Fruit fly (Drosophila melanogaster) whole organism, embryonic: ENCODE data around the gene Irk1.

ENCODE experiments used
- BEAF-32 ChIP-seq: fragments of 200-800 bp; sonication (Bioruptor generic); optimal IDR thresholded peaks from 3 replicates; lab custom pipeline; 2017; ENCODE audit warnings: missing biosample characterization, missing genetic modification characterization, mild to moderate bottlenecking, moderate library complexity, missing genetic modification reagents
- Bgb ChIP-seq: fragments of 200-800 bp; sonication (Bioruptor generic); IDR thresholded peaks from 2 replicates; pipeline ENCODE4 v1.3.6; 2022; ENCODE audit warnings: missing biosample characterization, missing genetic modification characterization; ENCODE audit not compliant: partially characterized antibody
- CG10565 ChIP-seq: fragments of 200-800 bp; sonication (Bioruptor generic); optimal IDR thresholded peaks from 3 replicates; lab custom pipeline; 2016; ENCODE audit warnings: missing biosample characterization, mild to moderate bottlenecking, missing genetic modification characterization
- CG12391 ChIP-seq: fragments of 200-800 bp; sonication (Bioruptor generic); optimal IDR thresholded peaks from 3 replicates; lab custom pipeline; 2018; ENCODE audit warnings: missing biosample characterization, mild to moderate bottlenecking, missing genetic modification characterization, moderate library complexity
- CG12744 ChIP-seq: fragments of 200-800 bp; sonication (Bioruptor generic); optimal IDR thresholded peaks from 2 replicates; lab custom pipeline; 2016; ENCODE audit warnings: missing biosample characterization, missing genetic modification characterization
- CG13287 ChIP-seq: fragments of 200-800 bp; sonication (Bioruptor generic); IDR thresholded peaks from 2 replicates; pipeline ENCODE4 v1.3.6; 2022; ENCODE audit warnings: missing biosample characterization, missing genetic modification characterization; ENCODE audit not compliant: partially characterized antibody
- CG15514 ChIP-seq: fragments of 200-800 bp; sonication (Bioruptor generic); optimal IDR thresholded peaks from 3 replicates; lab custom pipeline; 2017; ENCODE audit warnings: missing biosample characterization, missing genetic modification characterization, mild to moderate bottlenecking, moderate library complexity, missing genetic modification reagents
- CG16813 ChIP-seq: fragments of 200-800 bp; sonication (Bioruptor generic); IDR thresholded peaks from 3 replicates; pipeline ENCODE4 v1.3.6; 2022; ENCODE audit warnings: missing biosample characterization, missing genetic modification characterization; ENCODE audit not compliant: partially characterized antibody
- CG17829 ChIP-seq: fragments of 200-800 bp; optimal IDR thresholded peaks from 2 replicates; lab custom pipeline; 2019; ENCODE audit warnings: missing biosample characterization, mild to moderate bottlenecking, missing genetic modification characterization, moderate library complexity
- CG1832 ChIP-seq: fragments of 200-800 bp; sonication (Bioruptor generic); optimal IDR thresholded peaks from 2 replicates; lab custom pipeline; 2017; ENCODE audit warnings: missing biosample characterization, mild to moderate bottlenecking, missing genetic modification characterization, inconsistent platforms
- CG2120 ChIP-seq: fragments of 200-800 bp; sonication (Bioruptor generic); optimal IDR thresholded peaks from 3 replicates; lab custom pipeline; 2016; ENCODE audit warnings: missing biosample characterization, missing genetic modification characterization
- CG32767 ChIP-seq: fragments of 200-800 bp; sonication (Bioruptor generic); IDR thresholded peaks from 2 replicates; pipeline ENCODE4 v1.3.6; 2022; ENCODE audit warnings: missing biosample characterization, missing genetic modification characterization
- CG33213 ChIP-seq: fragments of 200-800 bp; sonication (Bioruptor generic); optimal IDR thresholded peaks from 3 replicates; lab custom pipeline; 2016; ENCODE audit warnings: missing biosample characterization, missing genetic modification characterization
- CG5245 ChIP-seq: fragments of 200-800 bp; sonication (Bioruptor generic); optimal IDR thresholded peaks from 3 replicates; lab custom pipeline; 2016; ENCODE audit warnings: missing biosample characterization, missing genetic modification characterization
- CG7963 ChIP-seq: fragments of 200-800 bp; sonication (Bioruptor generic); IDR thresholded peaks from 3 replicates; pipeline ENCODE4 v1.3.6; 2022; ENCODE audit warnings: missing biosample characterization, missing genetic modification characterization; ENCODE audit not compliant: partially characterized antibody
- CG8478 ChIP-seq: fragments of >200 bp; optimal IDR thresholded peaks from 2 replicates; lab custom pipeline; 2018
- CG8924 ChIP-seq: fragments of 200-800 bp; optimal IDR thresholded peaks from 3 replicates; lab custom pipeline; 2019; ENCODE audit warnings: missing biosample characterization, mild to moderate bottlenecking, missing genetic modification characterization, moderate library complexity
- Dp ChIP-seq: fragments of 200-800 bp; sonication (Bioruptor generic); optimal IDR thresholded peaks from 2 replicates; lab custom pipeline; 2018; ENCODE audit warnings: missing biosample characterization, mild to moderate bottlenecking, missing genetic modification characterization, moderate library complexity
- E2f1 ChIP-seq: fragments of 200-800 bp; sonication (Bioruptor generic); IDR thresholded peaks from 2 replicates; pipeline ENCODE4 v1.3.6; 2022; ENCODE audit warnings: missing biosample characterization, missing genetic modification characterization
- E2f2 ChIP-seq: fragments of 200-800 bp; sonication (Bioruptor generic); IDR thresholded peaks from 2 replicates; pipeline ENCODE4 v1.3.6; 2022; ENCODE audit warnings: missing biosample characterization, missing genetic modification characterization
- Fer1 ChIP-seq: fragments of 200-800 bp; sonication (Bioruptor generic); optimal IDR thresholded peaks from 2 replicates; lab custom pipeline; 2017; ENCODE audit warnings: missing biosample characterization, mild to moderate bottlenecking, missing genetic modification characterization
- Hmx ChIP-seq: fragments of 200-800 bp; sonication (Bioruptor generic); optimal IDR thresholded peaks from 2 replicates; lab custom pipeline; 2016; ENCODE audit warnings: missing biosample characterization, missing genetic modification characterization
- Hr39 ChIP-seq: fragments of >200 bp; optimal IDR thresholded peaks from 2 replicates; lab custom pipeline; 2017
- Myb ChIP-seq: fragments of 200-800 bp; sonication (Bioruptor generic); optimal IDR thresholded peaks from 2 replicates; lab custom pipeline; 2016; ENCODE audit warnings: missing biosample characterization, missing genetic modification characterization
- Nf-YB ChIP-seq: fragments of 200-800 bp; sonication (Bioruptor generic); optimal IDR thresholded peaks from 3 replicates; lab custom pipeline; 2019; ENCODE audit warnings: missing biosample characterization, mild to moderate bottlenecking, missing genetic modification characterization, moderate library complexity
- Opbp ChIP-seq: fragments of 200-800 bp; sonication (Bioruptor generic); IDR thresholded peaks from 3 replicates; pipeline ENCODE4 v1.3.6; 2022; ENCODE audit warnings: missing biosample characterization, missing genetic modification characterization; ENCODE audit not compliant: partially characterized antibody
- Six4 ChIP-seq: fragments of 200-800 bp; sonication (Bioruptor generic); optimal IDR thresholded peaks from 2 replicates; lab custom pipeline; 2016; ENCODE audit warnings: missing biosample characterization, missing genetic modification characterization
- Sry-β ChIP-seq: fragments of 200-800 bp; sonication (Bioruptor generic); optimal IDR thresholded peaks from 2 replicates; lab custom pipeline; 2018; ENCODE audit warnings: missing biosample characterization, mild to moderate bottlenecking, missing genetic modification characterization, moderate library complexity
- amos ChIP-seq: fragments of 200-800 bp; sonication (Bioruptor generic); IDR thresholded peaks from 2 replicates; pipeline ENCODE4 v1.3.6; 2022; ENCODE audit warnings: missing biosample characterization, missing genetic modification characterization; ENCODE audit not compliant: partially characterized antibody
- ato ChIP-seq: fragments of 200-800 bp; sonication (Bioruptor generic); IDR thresholded peaks from 2 replicates; pipeline ENCODE4 v1.3.6; 2022; ENCODE audit warnings: missing biosample characterization, missing genetic modification characterization; ENCODE audit not compliant: partially characterized antibody
- bbx ChIP-seq: fragments of 200-800 bp; sonication (Bioruptor generic); IDR thresholded peaks from 2 replicates; pipeline ENCODE4 v1.3.6; 2022; ENCODE audit warnings: missing biosample characterization, missing genetic modification characterization; ENCODE audit not compliant: partially characterized antibody
- caup ChIP-seq: fragments of 200-800 bp; sonication (Bioruptor generic); optimal IDR thresholded peaks from 3 replicates; lab custom pipeline; 2017; ENCODE audit warnings: missing biosample characterization, mild to moderate bottlenecking, missing genetic modification characterization, moderate library complexity; ENCODE audit not compliant: severe bottlenecking
- chinmo ChIP-seq: fragments of 200-800 bp; sonication (Bioruptor generic); IDR thresholded peaks from 4 replicates; pipeline ENCODE4 v1.3.6; 2022; ENCODE audit warnings: missing biosample characterization, missing genetic modification characterization; ENCODE audit not compliant: partially characterized antibody
- crc ChIP-seq: fragments of 200-800 bp; sonication (Bioruptor generic); optimal IDR thresholded peaks from 2 replicates; lab custom pipeline; 2016; ENCODE audit warnings: missing biosample characterization, missing genetic modification characterization
- ftz-f1 ChIP-seq: fragments of 200-800 bp; sonication (Bioruptor generic); optimal IDR thresholded peaks from 2 replicates; lab custom pipeline; 2016; ENCODE audit warnings: missing biosample characterization, missing genetic modification characterization
- gcm ChIP-seq: fragments of 200-800 bp; sonication (Bioruptor generic); optimal IDR thresholded peaks from 2 replicates; lab custom pipeline; 2019; ENCODE audit warnings: missing biosample characterization, mild to moderate bottlenecking, missing genetic modification characterization, moderate library complexity
- hbn ChIP-seq: fragments of 200-800 bp; sonication (Bioruptor generic); IDR thresholded peaks from 2 replicates; pipeline ENCODE4 v1.3.6; 2022; ENCODE audit warnings: missing biosample characterization, missing genetic modification characterization; ENCODE audit not compliant: partially characterized antibody
- inv ChIP-seq: fragments of 200-800 bp; sonication (Bioruptor generic); IDR thresholded peaks from 2 replicates; pipeline ENCODE4 v1.3.6; 2022; ENCODE audit warnings: missing biosample characterization, missing genetic modification characterization; ENCODE audit not compliant: partially characterized antibody
- knrl ChIP-seq: fragments of 200-800 bp; sonication (Bioruptor generic); IDR thresholded peaks from 3 replicates; pipeline ENCODE4 v1.3.6; 2022; ENCODE audit warnings: missing biosample characterization, missing genetic modification characterization; ENCODE audit not compliant: partially characterized antibody
- lilli ChIP-seq: fragments of 200-800 bp; sonication (Bioruptor generic); optimal IDR thresholded peaks from 3 replicates; lab custom pipeline; 2016; ENCODE audit warnings: missing biosample characterization, missing genetic modification characterization
- nerfin-1 ChIP-seq: fragments of 200-800 bp; sonication (Bioruptor generic); optimal IDR thresholded peaks from 3 replicates; lab custom pipeline; 2019; ENCODE audit warnings: missing biosample characterization, mild to moderate bottlenecking, missing genetic modification characterization, moderate library complexity
- nmo ChIP-seq: fragments of 200-800 bp; sonication (Bioruptor generic); optimal IDR thresholded peaks from 2 replicates; lab custom pipeline; 2018; ENCODE audit warnings: missing biosample characterization, mild to moderate bottlenecking, missing genetic modification characterization, moderate library complexity
- pum ChIP-seq: fragments of 200-800 bp; sonication (Bioruptor generic); optimal IDR thresholded peaks from 2 replicates; lab custom pipeline; 2016; ENCODE audit warnings: missing biosample characterization, missing genetic modification characterization
- sens ChIP-seq: fragments of 200-800 bp; sonication (Bioruptor generic); peaks from one replicate; lab custom pipeline; 2016; ENCODE audit warnings: missing biosample characterization, missing genetic modification characterization
- sna ChIP-seq: fragments of 200-800 bp; sonication (Bioruptor generic); IDR thresholded peaks from 2 replicates; pipeline ENCODE4 v1.3.6; 2022; ENCODE audit warnings: missing biosample characterization, missing genetic modification characterization; ENCODE audit not compliant: partially characterized antibody
- stwl ChIP-seq: fragments of 200-800 bp; sonication (Bioruptor generic); optimal IDR thresholded peaks from 3 replicates; lab custom pipeline; 2018; ENCODE audit warnings: missing biosample characterization, mild to moderate bottlenecking, missing genetic modification characterization, moderate library complexity
- sug ChIP-seq: fragments of 200-800 bp; optimal IDR thresholded peaks from 2 replicates; lab custom pipeline; 2019; ENCODE audit warnings: missing biosample characterization, mild to moderate bottlenecking, missing genetic modification characterization, moderate library complexity
- vvl ChIP-seq: fragments of 200-800 bp; sonication (Bioruptor generic); IDR thresholded peaks from 2 replicates; pipeline ENCODE4 v1.3.6; 2022; ENCODE audit warnings: missing biosample characterization, missing genetic modification characterization
- zen2 ChIP-seq: fragments of 200-800 bp; sonication (Bioruptor generic); IDR thresholded peaks from 3 replicates; pipeline ENCODE4 v1.3.6; 2022; ENCODE audit warnings: missing biosample characterization, missing genetic modification characterization; ENCODE audit not compliant: partially characterized antibody

The Irk1 gene

DNA sequence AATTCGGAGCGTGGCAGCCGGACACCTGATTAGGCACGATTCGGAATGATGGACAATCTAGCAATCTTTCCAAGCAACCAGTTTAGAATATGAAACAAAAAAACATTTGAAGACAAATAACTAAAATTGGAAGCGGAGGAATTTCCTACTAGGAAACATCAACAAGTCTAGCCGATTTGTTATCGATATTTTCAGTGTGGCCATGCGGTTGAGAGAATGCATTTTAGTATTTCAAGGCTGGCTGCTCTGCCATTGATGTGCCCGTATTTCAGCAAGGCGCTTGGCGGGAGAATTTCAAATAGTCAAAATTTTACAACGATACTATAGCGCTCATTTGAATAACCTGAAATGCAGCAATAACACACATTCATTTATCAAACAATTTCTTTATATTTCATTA, 40.3 kb upstream of the Irk1 start, which contains the start of gene CG31457 (continued):
- TF ChIP-seq CG12391 (tag; lab: Kevin White, UChicago) (peak; percentile 24), CG8478 (no peak), stwl (tag; lab: Kevin White, UChicago) (peak; percentile 85), CG2120 (peak; percentile 16), Sry-β (GFP tag; lab: Kevin White, UChicago) (peak; percentile 43), crc (GFP tag; lab: Kevin White, UChicago) (no peak), Dp (peak; percentile 98), CG5245 (GFP tag; lab: Kevin White, UChicago) (no peak), CG12744 (GFP tag; lab: Kevin White, UChicago) (no peak), lilli (peak; percentile 23), CG16813 (peak; percentile 80), sug (tag; lab: Kevin White, UChicago) (no peak), Six4 (GFP tag; lab: Kevin White, UChicago) (no peak), CG7963 (peak; percentile 56; the same call in 2 of the 3 replicates), hbn (GFP tag; lab: Robert Waterston, UW) (peak; percentile 81), amos (GFP tag; lab: Robert Waterston, UW) (peak; percentile 86), Fer1 (GFP tag; lab: Kevin White, UChicago) (no peak), Opbp (GFP tag; lab: Robert Waterston, UW) (peak; percentile 81), CG1832 (GFP tag; lab: Kevin White, UChicago) (no peak), pum (GFP tag; lab: Kevin White, UChicago) (no peak), bbx (peak; percentile 81), sens (GFP tag; lab: Kevin White, UChicago) (no peak), knrl (GFP tag; lab: Robert Waterston, UW) (peak; percentile 76), E2f1 (GFP tag; lab: Robert Waterston, UW) (no peak), CG10565 (GFP tag; lab: Kevin White, UChicago) (no peak), Hr39 (lab: Kevin White, UChicago) (no peak), CG32767 (GFP tag; lab: Robert Waterston, UW) (no peak), Hmx (GFP tag; lab: Kevin White, UChicago) (no peak), nmo (peak; percentile 55), CG13287 (GFP tag; lab: Robert Waterston, UW) (peak; percentile 93), sna (GFP tag; lab: Robert Waterston, UW) (peak; percentile 73; the same call in 1 of the 2 replicates), ftz-f1 (peak; percentile 85), CG33213 (peak; percentile 33), vvl (GFP tag; lab: Robert Waterston, UW) (no peak), Nf-YB (no peak), zen2 (GFP tag; lab: Robert Waterston, UW) (peak; percentile 50; the same call in 2 of the 3 replicates), inv (GFP tag; lab: Robert Waterston, UW) (peak; percentile 76), chinmo (GFP tag; lab: Robert Waterston, UW) (peak; percentile 84; the same call in 2 of the 4 replicates), Bgb (GFP tag; lab: Robert Waterston, UW) (peak; percentile 84), CG15514 (GFP tag; lab: Kevin White, UChicago) (peak; percentile 47), caup (GFP tag; lab: Kevin White, UChicago) (no peak), CG8924 (no peak), ato (peak; percentile 41), nerfin-1 (tag; lab: Kevin White, UChicago) (peak; percentile 91), E2f2 (GFP tag; lab: Robert Waterston, UW) (peak; percentile 99), BEAF-32 (GFP tag; lab: Kevin White, UChicago) (peak; percentile 89), gcm (GFP tag; lab: Kevin White, UChicago) (no peak), Myb (GFP tag; lab: Kevin White, UChicago) (peak; percentile 35), CG17829 (tag; lab: Kevin White, UChicago) (peak; percentile 31)
